Worm (Caenorhabditis elegans): ENCODE results near the gene srx-114.

Gene srx-114

DNA sequence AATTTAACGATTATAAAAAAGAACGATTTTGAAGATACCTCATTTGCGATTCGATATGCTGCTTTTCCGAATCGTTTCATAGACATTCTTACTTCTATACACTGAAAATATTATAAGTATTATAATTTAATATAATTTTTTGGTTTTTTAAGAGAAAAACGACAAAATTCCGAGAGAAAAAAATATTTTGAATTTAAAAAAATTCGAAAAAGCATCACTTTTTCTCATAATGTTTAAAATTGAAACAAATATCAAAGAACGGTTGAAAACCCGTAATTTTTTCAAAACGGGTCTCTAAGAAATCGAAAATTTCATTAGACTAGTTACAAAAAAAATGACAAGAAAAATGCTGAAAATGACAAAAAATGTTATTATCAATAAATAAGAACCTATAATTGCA is 37.4 kb downstream of the srx-114 start, which contains the start of gene pink-1:
pink-1 (minus strand) TSS at position 101 of the 400 bp plus-strand sequence.
- TF ChIP-seq lin-38 (GFP tag; IDR thresholded peaks at IDR 0.05) (0 out of 2 replicates have a peak, but pooled peaks have one; percentile 17), tag-97 (GFP tag; IDR thresholded peaks at IDR 0.05) (no peak)

DNA sequence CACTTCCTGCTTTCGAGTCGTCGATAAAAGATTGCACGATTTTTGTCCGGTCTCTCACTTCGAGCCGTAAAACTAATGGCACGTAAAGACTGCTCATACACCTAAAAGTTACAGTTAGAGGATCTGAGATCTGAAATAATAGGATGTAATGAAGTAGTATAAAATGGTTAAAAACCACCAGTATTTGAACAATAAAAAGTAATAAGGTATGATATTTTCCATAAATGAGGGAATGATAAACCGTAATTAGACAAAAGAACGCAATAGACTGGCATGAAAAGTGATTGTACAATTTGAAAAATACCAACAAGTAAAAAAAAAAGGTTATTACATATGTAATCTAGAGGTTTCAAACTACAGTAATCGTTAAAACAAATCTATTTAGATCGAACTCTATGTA is 39.9 kb downstream of the srx-114 start, which contains the start of gene brap-2:
brap-2 (minus strand) TSS at position 101 of the 400 bp plus-strand sequence.
- TF ChIP-seq daf-19 (GFP tag; conservative IDR thresholded peaks at IDR 0.05) (no peak), T20F7.1 (GFP tag; optimal IDR thresholded peaks at IDR 0.05) (no peak), rbr-2 (tag; optimal IDR thresholded peaks at IDR 0.05) (no peak), aha-1 (tag) (peak; percentile 11), attf-4 (tag; optimal IDR thresholded peaks at IDR 0.05) (no peak), spr-3 (GFP tag; optimal IDR thresholded peaks at IDR 0.05) (no peak)

DNA sequence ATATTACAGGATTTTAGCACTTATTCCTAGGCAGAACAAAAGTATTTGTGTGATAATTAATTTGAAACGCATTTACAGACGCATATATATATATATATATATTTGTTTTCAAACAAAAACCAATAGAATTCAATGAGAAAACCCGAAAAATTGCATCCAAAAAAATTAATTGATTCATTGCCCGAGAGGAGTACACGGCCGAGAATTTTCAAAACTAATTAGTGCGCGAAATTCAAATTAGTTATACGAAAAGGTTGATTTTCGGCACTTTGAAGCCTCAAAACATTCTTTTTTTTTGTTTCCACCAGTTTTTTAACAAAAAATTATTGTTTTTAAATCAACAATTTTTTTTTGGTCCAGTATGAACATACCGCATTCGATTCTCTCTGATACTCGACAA is 41.5 kb downstream of the srx-114 start:
- no peak for TF ChIP-seq Y75B8A.6 (GFP tag; IDR thresholded peaks at IDR 0.05)
- peak; percentile 55 for TF ChIP-seq dpl-1 (GFP tag; optimal IDR thresholded peaks at IDR 0.05)

DNA sequence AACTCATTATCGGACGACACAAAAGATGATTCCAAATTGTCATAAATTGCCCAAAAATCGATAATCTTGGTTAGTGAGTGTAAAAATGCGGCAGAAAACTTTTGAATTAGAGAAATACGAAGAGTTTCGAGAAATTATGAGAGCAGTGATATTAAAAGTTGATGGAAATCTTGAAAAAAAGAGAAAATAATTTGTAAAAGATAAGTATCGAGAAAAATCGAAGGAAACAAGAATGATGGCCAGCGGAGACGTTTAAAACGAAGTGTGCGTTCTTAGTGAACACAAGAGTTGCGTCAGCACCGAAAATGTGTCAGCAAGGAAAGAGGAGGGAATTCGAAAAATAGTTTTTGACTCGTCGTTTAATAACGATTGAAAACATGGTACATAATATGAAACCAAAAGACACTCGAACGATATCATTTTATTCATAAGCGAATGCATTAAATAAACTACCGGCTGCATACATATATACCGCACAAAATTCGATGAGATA is 43.1 kb downstream of the srx-114 start, which contains the start of gene ndx-6:
ndx-6 (minus strand) TSS at position 51 of the 493 bp plus-strand sequence.
- no peak for TF ChIP-seq gei-8 (GFP tag; optimal IDR thresholded peaks at IDR 0.05)
- peak; percentile 51 for TF ChIP-seq duxl-1 (tag; optimal IDR thresholded peaks at IDR 0.05; ENCODE audit: poor library complexity)
- 0 out of 2 replicates have a peak, but pooled peaks have one; percentile 32 for TF ChIP-seq lin-29 (GFP tag; IDR thresholded peaks at IDR 0.05)
- TF ChIP-seq ama-1 (optimal IDR thresholded peaks at IDR 0.05): peak; percentile 55
- peak; percentile 72 for TF ChIP-seq hlh-11 (tag; optimal IDR thresholded peaks at IDR 0.05)
- TF ChIP-seq Y75B8A.6 (GFP tag; IDR thresholded peaks at IDR 0.05): no peak
- TF ChIP-seq zag-1 (tag; optimal IDR thresholded peaks at IDR 0.05): no peak
- TF ChIP-seq nhr-102 (tag; optimal IDR thresholded peaks at IDR 0.05): peak; percentile 74
- peak; percentile 60; the same call in 1 of the 2 replicates for TF ChIP-seq zfp-3 (GFP tag; conservative IDR thresholded peaks at IDR 0.05)
- peak; percentile 86 for TF ChIP-seq mep-1 (tag; optimal IDR thresholded peaks at IDR 0.05)
- no peak for TF ChIP-seq unc-130 (GFP tag; optimal IDR thresholded peaks at IDR 0.05)
- TF ChIP-seq php-3 (GFP tag; IDR thresholded peaks at IDR 0.05): no peak
- TF ChIP-seq jun-1 (tag; optimal IDR thresholded peaks at IDR 0.05): peak; percentile 26
- peak; percentile 18 for TF ChIP-seq spr-3 (GFP tag; optimal IDR thresholded peaks at IDR 0.05)
- no peak for TF ChIP-seq set-16 (GFP tag; IDR thresholded peaks at IDR 0.05)
- no peak for TF ChIP-seq Y5F2A.4 (GFP tag; optimal IDR thresholded peaks at IDR 0.05)
- peak in 1 of 2 experiments; percentile 43 for TF ChIP-seq hif-1 (tag; optimal IDR thresholded peaks at IDR 0.05)
- TF ChIP-seq T20F7.1 (GFP tag; optimal IDR thresholded peaks at IDR 0.05): peak; percentile 83
- no peak for TF ChIP-seq ceh-32 (tag; optimal IDR thresholded peaks at IDR 0.05; ENCODE audit: poor library complexity)
- TF ChIP-seq zip-2 (tag; optimal IDR thresholded peaks at IDR 0.05): no peak
- no peak for TF ChIP-seq tag-97 (GFP tag; IDR thresholded peaks at IDR 0.05)
- TF ChIP-seq sdz-12 (GFP tag; optimal IDR thresholded peaks at IDR 0.05): no peak
- TF ChIP-seq ctbp-1 (GFP tag; IDR thresholded peaks at IDR 0.05): 0 out of 2 replicates have a peak, but pooled peaks have one; percentile 23
- no peak for TF ChIP-seq nhr-237 (tag; optimal IDR thresholded peaks at IDR 0.05)
- no peak for TF ChIP-seq skn-1 (tag; optimal IDR thresholded peaks at IDR 0.05)
- no peak for TF ChIP-seq zfp-2 (tag; optimal IDR thresholded peaks at IDR 0.05)
- TF ChIP-seq fkh-10 (GFP tag; optimal IDR thresholded peaks at IDR 0.05): no peak
- peak; percentile 66 for TF ChIP-seq spr-1 (tag; optimal IDR thresholded peaks at IDR 0.05)
- TF ChIP-seq ceh-44 (GFP tag; IDR thresholded peaks at IDR 0.05): no peak
- no peak for TF ChIP-seq F26F4.8 (GFP tag; conservative IDR thresholded peaks at IDR 0.05)
- TF ChIP-seq dpl-1 (GFP tag; optimal IDR thresholded peaks at IDR 0.05): peak; percentile 99
- TF ChIP-seq nhr-28 (tag; optimal IDR thresholded peaks at IDR 0.05): peak; percentile 49
- no peak for TF ChIP-seq lir-3 (tag; optimal IDR thresholded peaks at IDR 0.05)
- no peak for TF ChIP-seq F49E8.2 (tag; optimal IDR thresholded peaks at IDR 0.05; ENCODE audit: borderline replicate concordance)
- no peak for TF ChIP-seq fos-1 (tag; optimal IDR thresholded peaks at IDR 0.05)
- TF ChIP-seq D1046.2 (GFP tag; IDR thresholded peaks at IDR 0.05): no peak
- TF ChIP-seq lin-38 (GFP tag; IDR thresholded peaks at IDR 0.05): peak; percentile 86
- TF ChIP-seq pha-4 (GFP tag; IDR thresholded peaks at IDR 0.05): no peak; the same call in 1 of the 2 replicates
- TF ChIP-seq pha-4 (tag; optimal IDR thresholded peaks at IDR 0.05): peak; percentile 64
- TF ChIP-seq ztf-11 (tag; optimal IDR thresholded peaks at IDR 0.05): no peak
- no peak for TF ChIP-seq attf-4 (tag; optimal IDR thresholded peaks at IDR 0.05)
